Fruit fly (Drosophila melanogaster) whole organism, embryonic: Measurements from ENCODE around the gene mtTFB2.

ENCODE experiments used
- Abd-B ChIP-seq: fragments of 200-800 bp; sonication (Bioruptor generic); optimal IDR thresholded peaks from 2 replicates; lab custom pipeline; 2018; ENCODE audit warnings: missing biosample characterization, mild to moderate bottlenecking, missing genetic modification characterization, moderate library complexity
- Atf6 ChIP-seq: fragments of 200-800 bp; sonication (Bioruptor generic); IDR thresholded peaks from 2 replicates; pipeline ENCODE4 v1.3.6; 2022; ENCODE audit warnings: missing biosample characterization, missing genetic modification characterization
- CG12391 ChIP-seq: fragments of 200-800 bp; sonication (Bioruptor generic); optimal IDR thresholded peaks from 3 replicates; lab custom pipeline; 2018; ENCODE audit warnings: missing biosample characterization, mild to moderate bottlenecking, missing genetic modification characterization, moderate library complexity
- CG12659 ChIP-seq: fragments of 200-800 bp; sonication (Bioruptor generic); optimal IDR thresholded peaks from 3 replicates; lab custom pipeline; 2017; ENCODE audit warnings: mild to moderate bottlenecking, missing biosample characterization, missing genetic modification reagents, missing genetic modification characterization
- CG13424 ChIP-seq: fragments of 200-800 bp; sonication (Bioruptor generic); optimal IDR thresholded peaks from 2 replicates; lab custom pipeline; 2019; ENCODE audit warnings: missing biosample characterization, mild to moderate bottlenecking, missing genetic modification characterization, moderate library complexity
- CG15269 ChIP-seq: fragments of 200-800 bp; sonication (Bioruptor generic); optimal IDR thresholded peaks from 2 replicates; lab custom pipeline; 2018; ENCODE audit warnings: missing biosample characterization, mild to moderate bottlenecking, missing genetic modification characterization, moderate library complexity
- CG15601 ChIP-seq: fragments of 200-800 bp; sonication (Bioruptor generic); optimal IDR thresholded peaks from 3 replicates; lab custom pipeline; 2019; ENCODE audit warnings: missing biosample characterization, mild to moderate bottlenecking, missing genetic modification characterization, moderate library complexity
- CG1603 ChIP-seq: fragments of 200-800 bp; sonication (Bioruptor generic); optimal IDR thresholded peaks from 2 replicates; lab custom pipeline; 2019; ENCODE audit warnings: missing biosample characterization, mild to moderate bottlenecking, missing genetic modification characterization, moderate library complexity
- CG17359 ChIP-seq: fragments of 200-800 bp; sonication (Bioruptor generic); optimal IDR thresholded peaks from 3 replicates; lab custom pipeline; 2018; ENCODE audit warnings: missing biosample characterization, mild to moderate bottlenecking, missing genetic modification characterization, moderate library complexity
- CG17385 ChIP-seq: fragments of 200-800 bp; sonication (Bioruptor generic); optimal IDR thresholded peaks from 3 replicates; lab custom pipeline; 2018; ENCODE audit warnings: missing biosample characterization, mild to moderate bottlenecking, missing genetic modification characterization
- CG17829 ChIP-seq: fragments of 200-800 bp; optimal IDR thresholded peaks from 2 replicates; lab custom pipeline; 2019; ENCODE audit warnings: missing biosample characterization, mild to moderate bottlenecking, missing genetic modification characterization, moderate library complexity
- CG18262 ChIP-seq: fragments of 200-800 bp; optimal IDR thresholded peaks from 3 replicates; lab custom pipeline; 2019; ENCODE audit warnings: missing biosample characterization, mild to moderate bottlenecking, missing genetic modification characterization, moderate library complexity
- CG2678 ChIP-seq: fragments of 200-800 bp; sonication (Bioruptor generic); optimal IDR thresholded peaks from 3 replicates; lab custom pipeline; 2019; ENCODE audit warnings: missing biosample characterization, mild to moderate bottlenecking, missing genetic modification characterization, moderate library complexity
- CG32767 ChIP-seq: fragments of 200-800 bp; sonication (Bioruptor generic); IDR thresholded peaks from 2 replicates; pipeline ENCODE4 v1.3.6; 2022; ENCODE audit warnings: missing biosample characterization, missing genetic modification characterization
- CG7357 ChIP-seq: fragments of 200-800 bp; sonication (Bioruptor generic); IDR thresholded peaks from 3 replicates; pipeline ENCODE4 v1.3.6; 2022; ENCODE audit warnings: missing biosample characterization, missing genetic modification characterization
- CG7556 ChIP-seq: fragments of 200-800 bp; sonication (Bioruptor generic); optimal IDR thresholded peaks from 2 replicates; lab custom pipeline; 2017; ENCODE audit warnings: missing biosample characterization, mild to moderate bottlenecking, missing genetic modification characterization
- CG8281 ChIP-seq: fragments of 200-800 bp; sonication (Bioruptor generic); optimal IDR thresholded peaks from 2 replicates; lab custom pipeline; 2018; ENCODE audit warnings: missing biosample characterization, mild to moderate bottlenecking, missing genetic modification characterization, moderate library complexity
- Camta ChIP-seq: fragments of 200-800 bp; sonication (Bioruptor generic); optimal IDR thresholded peaks from 2 replicates; lab custom pipeline; 2016; ENCODE audit warnings: missing biosample characterization, missing genetic modification characterization
- CoRest ChIP-seq: fragments of 200-800 bp; sonication (Bioruptor generic); optimal IDR thresholded peaks from 3 replicates; lab custom pipeline; 2018; ENCODE audit warnings: missing biosample characterization, mild to moderate bottlenecking, missing genetic modification characterization, moderate library complexity
- CrebB ChIP-seq: fragments of 200-800 bp; sonication (Bioruptor generic); optimal IDR thresholded peaks from 3 replicates; lab custom pipeline; 2018; ENCODE audit warnings: missing biosample characterization, mild to moderate bottlenecking, missing genetic modification characterization
- E2f1 ChIP-seq: fragments of 200-800 bp; sonication (Bioruptor generic); IDR thresholded peaks from 2 replicates; pipeline ENCODE4 v1.3.6; 2022; ENCODE audit warnings: missing biosample characterization, missing genetic modification characterization
- Hey ChIP-seq: fragments of 200-800 bp; sonication (Bioruptor generic); optimal IDR thresholded peaks from 3 replicates; lab custom pipeline; 2018; ENCODE audit warnings: missing biosample characterization, mild to moderate bottlenecking, missing genetic modification characterization
- Nf-YA ChIP-seq: fragments of 200-800 bp; sonication (Bioruptor generic); IDR thresholded peaks from 2 replicates; pipeline ENCODE4 v1.3.6; 2022; ENCODE audit warnings: missing biosample characterization, missing genetic modification characterization
- Nf-YB ChIP-seq: fragments of 200-800 bp; sonication (Bioruptor generic); optimal IDR thresholded peaks from 3 replicates; lab custom pipeline; 2019; ENCODE audit warnings: missing biosample characterization, mild to moderate bottlenecking, missing genetic modification characterization, moderate library complexity
- Pdp1 ChIP-seq, 2 experiments: fragments of 200-800 bp; sonication (Bioruptor generic); optimal IDR thresholded peaks; 3 replicates each; lab custom pipeline; 2016; ENCODE audit warnings: missing biosample characterization in 2 of 2, missing genetic modification characterization in 2 of 2, mild to moderate bottlenecking in 1 of 2, moderate library complexity in 1 of 2
- Sox102F ChIP-seq: fragments of 200-800 bp; sonication (Bioruptor generic); optimal IDR thresholded peaks from 2 replicates; lab custom pipeline; 2018; ENCODE audit warnings: missing biosample characterization, mild to moderate bottlenecking, missing genetic modification characterization, moderate library complexity
- Vsx1 ChIP-seq: fragments of 200-800 bp; sonication (Bioruptor generic); optimal IDR thresholded peaks from 2 replicates; lab custom pipeline; 2017; ENCODE audit warnings: missing biosample characterization, mild to moderate bottlenecking, missing genetic modification characterization, missing genetic modification reagents
- ara ChIP-seq: fragments of 200-800 bp; sonication (Bioruptor generic); IDR thresholded peaks from 2 replicates; pipeline ENCODE4 v1.3.6; 2022; ENCODE audit warnings: missing biosample characterization, missing genetic modification characterization
- bsh ChIP-seq, 2 experiments: fragments of 200-800 bp; sonication (Bioruptor generic); optimal IDR thresholded peaks; 2 replicates each; lab custom pipeline; 2017 to 2018; ENCODE audit warnings: mild to moderate bottlenecking in 2 of 2, missing biosample characterization in 2 of 2, missing genetic modification characterization in 2 of 2, moderate library complexity in 1 of 2
- chinmo ChIP-seq: fragments of 200-800 bp; sonication (Bioruptor generic); IDR thresholded peaks from 4 replicates; pipeline ENCODE4 v1.3.6; 2022; ENCODE audit warnings: missing biosample characterization, missing genetic modification characterization; ENCODE audit not compliant: partially characterized antibody
- crp ChIP-seq, 2 experiments: fragments of 200-800 bp; sonication (Bioruptor generic); optimal IDR thresholded peaks; 2 replicates in 1 of 2; 3 replicates in 1 of 2; lab custom pipeline; 2017; ENCODE audit warnings: missing biosample characterization in 2 of 2, missing genetic modification characterization in 2 of 2, mild to moderate bottlenecking in 1 of 2, moderate library complexity in 1 of 2
- dmrt99B ChIP-seq: fragments of 200-800 bp; sonication (Bioruptor generic); optimal IDR thresholded peaks from 2 replicates; lab custom pipeline; 2018; ENCODE audit warnings: missing biosample characterization, mild to moderate bottlenecking, missing genetic modification characterization, moderate library complexity
- eve ChIP-seq, 2 experiments: fragments of >200 bp; optimal IDR thresholded peaks; 2 replicates each; lab custom pipeline; 2017; ENCODE audit warnings: missing biosample characterization in 2 of 2, missing genetic modification characterization in 2 of 2
- gem ChIP-seq: fragments of 200-800 bp; sonication (Bioruptor generic); optimal IDR thresholded peaks from 2 replicates; lab custom pipeline; 2019; ENCODE audit warnings: missing biosample characterization, mild to moderate bottlenecking, missing genetic modification characterization, moderate library complexity
- grau ChIP-seq: fragments of 200-800 bp; optimal IDR thresholded peaks from 3 replicates; lab custom pipeline; 2019; ENCODE audit warnings: missing biosample characterization, mild to moderate bottlenecking, missing genetic modification characterization, moderate library complexity
- inv ChIP-seq: fragments of 200-800 bp; sonication (Bioruptor generic); IDR thresholded peaks from 2 replicates; pipeline ENCODE4 v1.3.6; 2022; ENCODE audit warnings: missing biosample characterization, missing genetic modification characterization; ENCODE audit not compliant: partially characterized antibody
- lab ChIP-seq: fragments of 200-800 bp; sonication (Bioruptor generic); optimal IDR thresholded peaks from 3 replicates; lab custom pipeline; 2017; ENCODE audit warnings: missing biosample characterization, missing genetic modification characterization, mild to moderate bottlenecking, moderate library complexity, missing genetic modification reagents
- mam ChIP-seq: fragments of 200-800 bp; sonication (Bioruptor generic); optimal IDR thresholded peaks from 3 replicates; lab custom pipeline; 2016; ENCODE audit warnings: missing biosample characterization, missing genetic modification characterization
- prd ChIP-seq, 3 experiments: fragments of >200 bp in 2 of 3; fragments of 200-800 bp in 1 of 3; sonication (Bioruptor generic) in 1 of 3; optimal IDR thresholded peaks in 2 of 3; IDR thresholded peaks in 1 of 3; 2 replicates in 2 of 3; 3 replicates in 1 of 3; pipeline versions ENCODE4 v1.3.6 to Lab custom; 2017 to 2022; ENCODE audit warnings: missing biosample characterization in 1 of 3, missing genetic modification characterization in 1 of 3
- sd ChIP-seq: fragments of 200-800 bp; sonication (Bioruptor generic); optimal IDR thresholded peaks from 3 replicates; lab custom pipeline; 2018; ENCODE audit warnings: missing biosample characterization, mild to moderate bottlenecking, missing genetic modification characterization, moderate library complexity
- sens ChIP-seq: fragments of 200-800 bp; sonication (Bioruptor generic); peaks from one replicate; lab custom pipeline; 2016; ENCODE audit warnings: missing biosample characterization, missing genetic modification characterization
- so ChIP-seq: fragments of 200-800 bp; sonication (Bioruptor generic); IDR thresholded peaks from 3 replicates; pipeline ENCODE4 v1.3.6; 2022; ENCODE audit warnings: missing biosample characterization, missing genetic modification characterization
- tap ChIP-seq: fragments of 200-800 bp; optimal IDR thresholded peaks from 3 replicates; lab custom pipeline; 2019; ENCODE audit warnings: missing biosample characterization, mild to moderate bottlenecking, missing genetic modification characterization, moderate library complexity
- vfl ChIP-seq: fragments of 200-800 bp; sonication (Bioruptor generic); optimal IDR thresholded peaks from 2 replicates; lab custom pipeline; 2016; ENCODE audit warnings: missing biosample characterization, missing genetic modification characterization
- z ChIP-seq: fragments of 200-800 bp; sonication (Bioruptor generic); IDR thresholded peaks from 3 replicates; pipeline ENCODE4 v1.3.6; 2022; ENCODE audit warnings: missing biosample characterization, missing genetic modification characterization

Gene mtTFB2

DNA sequence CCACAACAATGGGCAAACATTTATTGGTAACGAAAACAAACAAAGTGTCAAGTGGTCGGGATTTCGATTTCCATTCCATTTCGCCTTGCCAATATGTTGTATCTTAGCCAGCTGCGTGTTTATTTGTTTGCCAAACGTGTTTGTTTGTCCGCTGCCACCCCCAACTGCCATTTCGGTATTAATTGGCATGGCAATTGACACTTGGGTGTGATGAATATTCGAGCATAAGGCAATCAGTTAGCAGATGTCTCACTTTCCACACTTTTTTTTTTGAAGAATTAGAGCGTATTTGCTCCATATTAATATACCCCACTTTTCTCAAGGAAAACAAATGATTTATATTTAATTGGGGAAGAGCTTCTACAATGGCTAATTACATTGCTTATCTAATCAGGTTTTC is 13.9 kb upstream of the mtTFB2 start:
- no peak for TF ChIP-seq CrebB (tag; lab: Kevin White, UChicago)
- TF ChIP-seq Nf-YA = no peak
- peak; percentile 28; the same call in 1 of the 2 replicates for TF ChIP-seq Atf6

- peak; percentile 54 for TF ChIP-seq Sox102F (GFP tag; lab: Kevin White, UChicago)
- peak; percentile 15 for TF ChIP-seq sd (tag; lab: Kevin White, UChicago)
- TF ChIP-seq eve (GFP tag; optimal IDR thresholded peaks at IDR 0.05; lab: Kevin White, UChicago) = peak in 1 of 2 experiments; percentile 69
- no peak for TF ChIP-seq CG7357 (GFP tag; lab: Robert Waterston, UW)
- peak; percentile 1 for TF ChIP-seq CG15601 (tag; lab: Kevin White, UChicago)
- TF ChIP-seq CG13424 (tag; lab: Kevin White, UChicago) = peak; percentile 6
- peak in 1 of 2 experiments; percentile 87 for TF ChIP-seq Pdp1 (GFP tag; optimal IDR thresholded peaks at IDR 0.05; lab: Kevin White, UChicago)
- peak; percentile 18 for TF ChIP-seq CG17829 (tag; lab: Kevin White, UChicago)
- TF ChIP-seq CG7556 (GFP tag; lab: Kevin White, UChicago) = peak; percentile 13
- peak; percentile 23 for TF ChIP-seq CoRest
- TF ChIP-seq so = no peak
- TF ChIP-seq chinmo (GFP tag; lab: Robert Waterston, UW) = 0 out of 4 replicates have a peak, but pooled peaks have one; percentile 56
- no peak for TF ChIP-seq inv (GFP tag; lab: Robert Waterston, UW)
- no peak for TF ChIP-seq vfl (GFP tag; lab: Kevin White, UChicago)
- TF ChIP-seq CG8281 (tag; lab: Kevin White, UChicago) = peak; percentile 99
- peak; percentile 12 for TF ChIP-seq CG15269
- no peak for TF ChIP-seq E2f1 (GFP tag; lab: Robert Waterston, UW)
- no peak for TF ChIP-seq mam (GFP tag; lab: Kevin White, UChicago)
- TF ChIP-seq ara (GFP tag; lab: Robert Waterston, UW) = no peak
- TF ChIP-seq gem (tag; lab: Kevin White, UChicago) = peak; percentile 35
- TF ChIP-seq grau = peak; percentile 19
- no peak for TF ChIP-seq Nf-YB
- TF ChIP-seq CG17385 = peak; percentile 13
- TF ChIP-seq lab (GFP tag; lab: Kevin White, UChicago) = peak; percentile 30
- peak; percentile 8 for TF ChIP-seq tap (tag; lab: Kevin White, UChicago)
- peak; percentile 40 for TF ChIP-seq CG17359 (tag; lab: Kevin White, UChicago)
- no peak for TF ChIP-seq prd (optimal IDR thresholded peaks at IDR 0.05; lab: Kevin White, UChicago)
- TF ChIP-seq prd (GFP tag; IDR thresholded peaks at IDR 0.05; lab: Robert Waterston, UW) = peak; percentile 25; the same call in 1 of the 3 replicates
- TF ChIP-seq Hey (tag; lab: Kevin White, UChicago) = no peak
- TF ChIP-seq sens (GFP tag; lab: Kevin White, UChicago) = peak; percentile 86
- no peak for TF ChIP-seq Camta (GFP tag; lab: Kevin White, UChicago)
- TF ChIP-seq CG12391 (tag; lab: Kevin White, UChicago) = peak; percentile 19
- peak; percentile 11 for TF ChIP-seq CG12659 (GFP tag; lab: Kevin White, UChicago)
- TF ChIP-seq Vsx1 (GFP tag; lab: Kevin White, UChicago) = peak; percentile 4
- TF ChIP-seq crp (GFP tag; optimal IDR thresholded peaks at IDR 0.05; lab: Kevin White, UChicago) = no peak
- TF ChIP-seq bsh (GFP tag; optimal IDR thresholded peaks at IDR 0.05; lab: Kevin White, UChicago) = peak in 1 of 2 experiments; percentile 17
- no peak for TF ChIP-seq z
- TF ChIP-seq CG18262 (tag; lab: Kevin White, UChicago) = peak; percentile 31
- TF ChIP-seq CG1603 = peak; percentile 30
- peak; percentile 20 for TF ChIP-seq dmrt99B (tag; lab: Kevin White, UChicago)
- peak; percentile 41 for TF ChIP-seq Abd-B (GFP tag; lab: Kevin White, UChicago)
- no peak for TF ChIP-seq CG32767 (GFP tag; lab: Robert Waterston, UW)
- peak; percentile 58 for TF ChIP-seq CG2678 (tag; lab: Kevin White, UChicago)
These were observed 12.2 kb upstream of the mtTFB2 start for dm6 chr3R:10032951-10033720.
